Fruit fly (Drosophila melanogaster) whole organism, embryonic: ENCODE measurements around the gene rempA.
A peak's percentile ranks its signal among the peaks of the same experiment; 100 is the strongest.

Experiments used
- C15 ChIP-seq: fragments of 200-800 bp; sonication (Bioruptor generic); IDR thresholded peaks from 3 replicates; pipeline ENCODE4 v1.3.6; 2022; ENCODE audit warnings: missing biosample characterization, missing genetic modification characterization
- CG15073 ChIP-seq: fragments of 200-800 bp; sonication (Bioruptor generic); optimal IDR thresholded peaks from 2 replicates; lab custom pipeline; 2016; ENCODE audit warnings: missing biosample characterization, missing genetic modification characterization
- CG30020 ChIP-seq: fragments of 200-800 bp; optimal IDR thresholded peaks from 2 replicates; lab custom pipeline; 2019; ENCODE audit warnings: missing biosample characterization, mild to moderate bottlenecking, missing genetic modification characterization, moderate library complexity
- CG3163 ChIP-seq: fragments of 200-800 bp; sonication (Bioruptor generic); optimal IDR thresholded peaks from 3 replicates; lab custom pipeline; 2016; ENCODE audit warnings: missing biosample characterization, missing genetic modification characterization
- CG32532 ChIP-seq: fragments of 200-800 bp; sonication (Bioruptor generic); IDR thresholded peaks from 2 replicates; pipeline ENCODE4 v1.3.6; 2022; ENCODE audit warnings: missing biosample characterization, missing genetic modification characterization
- CG33557 ChIP-seq: fragments of 200-800 bp; sonication (Bioruptor generic); optimal IDR thresholded peaks from 2 replicates; lab custom pipeline; 2019; ENCODE audit warnings: missing biosample characterization, mild to moderate bottlenecking, missing genetic modification characterization, moderate library complexity
- CG6654 ChIP-seq: fragments of 200-800 bp; sonication (Bioruptor generic); optimal IDR thresholded peaks from 2 replicates; lab custom pipeline; 2017; ENCODE audit warnings: missing biosample characterization, mild to moderate bottlenecking, missing genetic modification characterization
- CG7928 ChIP-seq: fragments of 200-800 bp; sonication (Bioruptor generic); optimal IDR thresholded peaks from 2 replicates; lab custom pipeline; 2017; ENCODE audit warnings: missing biosample characterization, mild to moderate bottlenecking, missing genetic modification characterization
- CG9932 ChIP-seq: fragments of 200-800 bp; sonication (Bioruptor generic); IDR thresholded peaks from 2 replicates; pipeline ENCODE4 v1.3.6; 2022; ENCODE audit warnings: missing biosample characterization, missing genetic modification characterization
- Camta ChIP-seq: fragments of 200-800 bp; sonication (Bioruptor generic); optimal IDR thresholded peaks from 2 replicates; lab custom pipeline; 2016; ENCODE audit warnings: missing biosample characterization, missing genetic modification characterization
- Chrac-16 ChIP-seq: fragments of 200-800 bp; sonication (Bioruptor generic); optimal IDR thresholded peaks from 3 replicates; lab custom pipeline; 2016; ENCODE audit warnings: missing biosample characterization, missing genetic modification characterization
- CoRest ChIP-seq: fragments of 200-800 bp; sonication (Bioruptor generic); optimal IDR thresholded peaks from 3 replicates; lab custom pipeline; 2018; ENCODE audit warnings: missing biosample characterization, mild to moderate bottlenecking, missing genetic modification characterization, moderate library complexity
- Lim3 ChIP-seq: fragments of 200-800 bp; sonication (Bioruptor generic); IDR thresholded peaks from 2 replicates; pipeline ENCODE4 v1.3.6; 2022; ENCODE audit warnings: missing biosample characterization, missing genetic modification characterization
- NFAT ChIP-seq: fragments of 200-800 bp; sonication (Bioruptor generic); IDR thresholded peaks from 2 replicates; pipeline ENCODE4 v1.3.6; 2022; ENCODE audit warnings: missing biosample characterization, missing genetic modification characterization
- Neu2 ChIP-seq: fragments of 200-800 bp; sonication (Bioruptor generic); optimal IDR thresholded peaks from 3 replicates; lab custom pipeline; 2016; ENCODE audit warnings: missing biosample characterization, missing genetic modification characterization, borderline replicate concordance
- Optix ChIP-seq: fragments of 200-800 bp; sonication (Bioruptor generic); IDR thresholded peaks from 3 replicates; pipeline ENCODE4 v1.3.6; 2022; ENCODE audit warnings: missing biosample characterization, missing genetic modification characterization
- Pdp1 ChIP-seq, 2 experiments: fragments of 200-800 bp; sonication (Bioruptor generic); optimal IDR thresholded peaks; 3 replicates each; lab custom pipeline; 2016; ENCODE audit warnings: missing biosample characterization in 2 of 2, missing genetic modification characterization in 2 of 2, mild to moderate bottlenecking in 1 of 2, moderate library complexity in 1 of 2
- Scr ChIP-seq: fragments of 200-800 bp; sonication (Bioruptor generic); IDR thresholded peaks from 2 replicates; pipeline ENCODE4 v1.3.6; 2022; ENCODE audit warnings: missing biosample characterization, missing genetic modification characterization; ENCODE audit not compliant: partially characterized antibody
- Sin3A ChIP-seq: fragments of >200 bp; optimal IDR thresholded peaks from 2 replicates; lab custom pipeline; 2018
- Trl ChIP-seq, 3 experiments: fragments of >200 bp in 2 of 3; fragments of 200-800 bp in 1 of 3; sonication (Bioruptor generic) in 1 of 3; optimal IDR thresholded peaks; 2 replicates in 1 of 3; 3 replicates in 2 of 3; lab custom pipeline; 2016 to 2017; ENCODE audit warnings: missing biosample characterization in 1 of 3, missing genetic modification characterization in 1 of 3
- aop ChIP-seq: fragments of 200-800 bp; sonication (Bioruptor generic); IDR thresholded peaks from 2 replicates; pipeline ENCODE4 v1.3.6; 2022; ENCODE audit warnings: missing biosample characterization, missing genetic modification characterization
- bigmax ChIP-seq: fragments of 200-800 bp; sonication (Bioruptor generic); optimal IDR thresholded peaks from 2 replicates; lab custom pipeline; 2018; ENCODE audit warnings: missing biosample characterization, mild to moderate bottlenecking, missing genetic modification characterization
- bsh ChIP-seq, 2 experiments: fragments of 200-800 bp; sonication (Bioruptor generic); optimal IDR thresholded peaks; 2 replicates each; lab custom pipeline; 2017 to 2018; ENCODE audit warnings: mild to moderate bottlenecking in 2 of 2, missing biosample characterization in 2 of 2, missing genetic modification characterization in 2 of 2, moderate library complexity in 1 of 2
- caup ChIP-seq: fragments of 200-800 bp; sonication (Bioruptor generic); optimal IDR thresholded peaks from 3 replicates; lab custom pipeline; 2017; ENCODE audit warnings: missing biosample characterization, mild to moderate bottlenecking, missing genetic modification characterization, moderate library complexity; ENCODE audit not compliant: severe bottlenecking
- chif ChIP-seq, 2 experiments: fragments of 200-800 bp; sonication (Bioruptor generic); optimal IDR thresholded peaks; 3 replicates each; lab custom pipeline; 2016; ENCODE audit warnings: missing biosample characterization in 2 of 2, missing genetic modification characterization in 2 of 2
- ci ChIP-seq: fragments of 200-800 bp; sonication (Bioruptor generic); IDR thresholded peaks from 3 replicates; pipeline ENCODE4 v1.3.6; 2022; ENCODE audit warnings: missing biosample characterization, missing genetic modification characterization
- crol ChIP-seq: fragments of 200-800 bp; sonication (Bioruptor generic); IDR thresholded peaks from 2 replicates; pipeline ENCODE4 v1.3.6; 2022; ENCODE audit warnings: missing biosample characterization, missing genetic modification characterization
- esg ChIP-seq: fragments of 200-800 bp; sonication (Bioruptor generic); conservative IDR thresholded peaks from 2 replicates; pipeline ENCODE4 v1.3.6; 2022; ENCODE audit warnings: missing biosample characterization, missing genetic modification characterization
- exex ChIP-seq: fragments of 200-800 bp; sonication (Bioruptor generic); optimal IDR thresholded peaks from 4 replicates; lab custom pipeline; 2018; ENCODE audit warnings: missing biosample characterization, mild to moderate bottlenecking, missing genetic modification characterization, moderate library complexity
- fd102C ChIP-seq: fragments of 200-800 bp; sonication (Bioruptor generic); optimal IDR thresholded peaks from 2 replicates; lab custom pipeline; 2018; ENCODE audit warnings: missing biosample characterization, mild to moderate bottlenecking, missing genetic modification characterization, moderate library complexity
- fd3F ChIP-seq: fragments of 200-800 bp; sonication (Bioruptor generic); optimal IDR thresholded peaks from 2 replicates; lab custom pipeline; 2018; ENCODE audit warnings: missing biosample characterization, mild to moderate bottlenecking, missing genetic modification characterization, moderate library complexity
- fd96Cb ChIP-seq: fragments of 200-800 bp; sonication (Bioruptor generic); optimal IDR thresholded peaks from 2 replicates; lab custom pipeline; 2018; ENCODE audit warnings: missing biosample characterization, mild to moderate bottlenecking, missing genetic modification characterization, moderate library complexity
- grau ChIP-seq: fragments of 200-800 bp; optimal IDR thresholded peaks from 3 replicates; lab custom pipeline; 2019; ENCODE audit warnings: missing biosample characterization, mild to moderate bottlenecking, missing genetic modification characterization, moderate library complexity
- grn ChIP-seq: fragments of 200-800 bp; sonication (Bioruptor generic); optimal IDR thresholded peaks from 3 replicates; lab custom pipeline; 2017; ENCODE audit warnings: missing biosample characterization, missing genetic modification characterization
- gt ChIP-seq: fragments of 200-800 bp; sonication (Bioruptor generic); IDR thresholded peaks from 2 replicates; pipeline ENCODE4 v1.3.6; 2022; ENCODE audit warnings: missing biosample characterization, missing genetic modification characterization
- jigr1 ChIP-seq: fragments of 200-800 bp; sonication (Bioruptor generic); IDR thresholded peaks from 3 replicates; pipeline ENCODE4 v1.3.6; 2022; ENCODE audit warnings: missing biosample characterization, missing genetic modification characterization
- kay ChIP-seq: fragments of 200-800 bp; sonication (Bioruptor generic); optimal IDR thresholded peaks from 2 replicates; lab custom pipeline; 2016; ENCODE audit warnings: missing biosample characterization, missing genetic modification characterization
- lilli ChIP-seq: fragments of 200-800 bp; sonication (Bioruptor generic); optimal IDR thresholded peaks from 3 replicates; lab custom pipeline; 2016; ENCODE audit warnings: missing biosample characterization, missing genetic modification characterization
- lmd ChIP-seq: fragments of 200-800 bp; sonication (Bioruptor generic); IDR thresholded peaks from 2 replicates; pipeline ENCODE4 v1.3.6; 2022; ENCODE audit warnings: missing biosample characterization, missing genetic modification characterization
- pan ChIP-seq, 4 experiments: fragments of >200 bp in 3 of 4; fragments of 200-800 bp in 1 of 4; sonication (Bioruptor generic) in 1 of 4; optimal IDR thresholded peaks in 3 of 4; IDR thresholded peaks in 1 of 4; 2 replicates each; pipeline versions ENCODE4 v1.3.6 to Lab custom; 2017 to 2022; ENCODE audit warnings: missing biosample characterization in 2 of 4, missing genetic modification characterization in 2 of 4, mixed read lengths in 1 of 4
- schlank ChIP-seq: fragments of 200-800 bp; sonication (Bioruptor generic); optimal IDR thresholded peaks from 2 replicates; lab custom pipeline; 2018; ENCODE audit warnings: missing biosample characterization, mild to moderate bottlenecking, missing genetic modification characterization
- slbo ChIP-seq: fragments of 200-800 bp; sonication (Bioruptor generic); IDR thresholded peaks from 2 replicates; pipeline ENCODE4 v1.3.6; 2022; ENCODE audit warnings: missing biosample characterization, missing genetic modification characterization
- stc ChIP-seq: fragments of 200-800 bp; sonication (Bioruptor generic); IDR thresholded peaks from 2 replicates; pipeline ENCODE4 v1.3.6; 2022; ENCODE audit warnings: missing biosample characterization, missing genetic modification characterization
- tup ChIP-seq: fragments of 200-800 bp; sonication (Bioruptor generic); optimal IDR thresholded peaks from 2 replicates; lab custom pipeline; 2016; ENCODE audit warnings: missing biosample characterization, mild to moderate bottlenecking, missing genetic modification characterization, moderate library complexity
- unpg ChIP-seq: fragments of 200-800 bp; sonication (Bioruptor generic); optimal IDR thresholded peaks from 3 replicates; lab custom pipeline; 2018; ENCODE audit warnings: missing biosample characterization, mild to moderate bottlenecking, missing genetic modification characterization, moderate library complexity
- wek ChIP-seq: fragments of 200-800 bp; sonication (Bioruptor generic); optimal IDR thresholded peaks from 3 replicates; lab custom pipeline; 2018; ENCODE audit warnings: missing biosample characterization, mild to moderate bottlenecking, missing genetic modification characterization, moderate library complexity

Gene rempA

DNA sequence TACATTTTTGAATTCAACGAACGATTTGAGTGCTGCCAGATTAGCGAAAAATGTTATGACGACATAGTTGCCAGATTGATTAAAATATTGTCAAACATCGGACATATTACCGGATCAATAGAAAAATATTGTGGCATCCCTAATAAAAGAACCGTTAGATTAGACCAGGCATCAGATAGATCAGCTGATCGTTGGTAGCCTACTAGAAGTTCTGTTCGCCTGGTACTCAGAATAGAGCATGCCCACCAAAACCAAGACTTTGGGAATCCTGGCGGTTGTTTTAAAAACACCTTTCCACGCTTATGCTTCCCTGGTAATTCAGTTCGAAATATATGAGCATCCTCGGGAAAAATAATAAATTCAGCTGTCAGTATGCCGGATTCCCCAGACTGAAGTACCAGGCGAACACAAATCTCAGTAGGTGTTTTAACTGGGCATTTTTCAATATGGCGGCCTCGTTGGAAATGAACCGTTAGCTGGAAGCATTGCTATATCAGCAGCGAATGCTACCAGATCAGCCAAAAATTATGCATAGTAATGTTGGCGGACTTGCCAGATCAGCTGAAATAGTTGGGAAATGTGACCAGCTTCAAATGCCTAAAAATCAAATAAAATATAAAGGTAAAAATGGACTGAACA lies 19.4 kb downstream of the rempA start (continued):
- TF ChIP-seq lmd (GFP tag; lab: Robert Waterston, UW) (no peak), bigmax (GFP tag; lab: Kevin White, UChicago) (no peak), wek (GFP tag; lab: Kevin White, UChicago) (peak; percentile 68), CG7928 (GFP tag; lab: Kevin White, UChicago) (peak; percentile 9)

DNA sequence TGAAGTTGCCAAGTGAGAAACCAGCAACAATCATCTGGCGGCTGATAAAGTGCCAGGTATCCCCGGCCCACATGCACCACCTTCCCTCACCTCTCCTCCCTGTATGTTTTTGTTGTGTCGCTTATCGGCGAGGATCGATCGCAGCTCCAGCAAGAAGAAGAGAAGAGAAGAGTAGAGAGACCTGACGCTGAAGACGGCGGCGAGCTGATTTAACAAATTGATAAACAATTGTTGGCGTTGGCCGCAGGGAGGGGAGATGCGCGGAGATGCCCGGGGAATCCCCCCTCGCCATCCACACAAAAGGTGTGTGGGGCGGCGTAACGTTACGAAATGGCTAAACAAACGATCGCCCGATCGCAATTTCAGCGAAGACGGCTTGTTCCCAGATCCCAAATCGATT lies 26.4 kb downstream of the rempA start:
- TF ChIP-seq grn (GFP tag; lab: Kevin White, UChicago) (peak; percentile 81), CG33557 (GFP tag; lab: Kevin White, UChicago) (no peak), Camta (no peak), crol (GFP tag; lab: Robert Waterston, UW) (peak; percentile 79), Neu2 (no peak)
- TF ChIP-seq, all 482 proteins: peak for 2

DNA sequence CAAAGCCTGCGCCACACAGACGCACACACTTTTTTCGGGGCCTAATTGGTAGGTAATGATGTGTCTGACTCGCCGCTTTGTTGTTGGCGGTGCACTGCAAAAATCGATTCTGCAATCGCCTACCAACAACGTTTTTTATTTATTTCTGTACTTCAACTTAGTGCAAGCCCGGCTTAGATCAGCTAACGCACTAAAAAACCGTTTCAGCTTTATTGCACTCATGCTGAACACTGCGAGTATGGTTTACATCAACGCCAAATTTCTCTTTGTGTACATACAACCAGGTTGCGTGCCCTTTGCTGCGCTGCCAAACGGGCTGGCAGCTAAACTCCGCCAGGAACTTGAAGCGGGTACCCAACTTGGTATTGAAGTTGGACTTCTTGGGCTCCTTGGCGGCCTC lies 29.9 kb downstream of the rempA start:
- TF ChIP-seq Chrac-16 (GFP tag; lab: Kevin White, UChicago) (peak; percentile 19), CG9932 (GFP tag; lab: Robert Waterston, UW) (no peak), Trl (optimal IDR thresholded peaks at IDR 0.05; lab: Kevin White, UChicago) (no peak), Trl (GFP tag; optimal IDR thresholded peaks at IDR 0.05; lab: Kevin White, UChicago) (peak; percentile 28), gt (GFP tag; lab: Robert Waterston, UW) (no peak), kay (GFP tag; lab: Kevin White, UChicago) (no peak), CG6654 (GFP tag; lab: Kevin White, UChicago) (no peak), fd3F (GFP tag; lab: Kevin White, UChicago) (no peak), slbo (GFP tag; lab: Robert Waterston, UW) (peak; percentile 44; the same call in 1 of the 2 replicates), ci (0 out of 3 replicates have a peak, but pooled peaks have one; percentile 47), fd102C (GFP tag; lab: Kevin White, UChicago) (no peak), grau (peak; percentile 6), CoRest (tag; lab: Kevin White, UChicago) (peak; percentile 10), esg (GFP tag; lab: Robert Waterston, UW) (peak; percentile 34; the same call in 1 of the 2 replicates), CG30020 (tag; lab: Kevin White, UChicago) (no peak), jigr1 (GFP tag; lab: Robert Waterston, UW) (no peak), CG32532 (peak; percentile 41; the same call in 1 of the 2 replicates), CG15073 (GFP tag; lab: Kevin White, UChicago) (no peak), chif (GFP tag; optimal IDR thresholded peaks at IDR 0.05; lab: Kevin White, UChicago) (peak; percentile 32 to 37), caup (GFP tag; lab: Kevin White, UChicago) (no peak), Optix (GFP tag; lab: Robert Waterston, UW) (0 out of 3 replicates have a peak, but pooled peaks have one; percentile 16), lilli (GFP tag; lab: Kevin White, UChicago) (peak; percentile 39), fd96Cb (tag; lab: Kevin White, UChicago) (peak; percentile 18), CG3163 (GFP tag; lab: Kevin White, UChicago) (no peak), stc (no peak), Lim3 (no peak), tup (GFP tag; lab: Kevin White, UChicago) (no peak), Sin3A (lab: Kevin White, UChicago) (no peak), exex (no peak), Pdp1 (GFP tag; optimal IDR thresholded peaks at IDR 0.05; lab: Kevin White, UChicago) (peak in 1 of 2 experiments; percentile 30), C15 (GFP tag; lab: Robert Waterston, UW) (no peak), schlank (tag; lab: Kevin White, UChicago) (no peak), aop (GFP tag; lab: Robert Waterston, UW) (no peak), Scr (GFP tag; lab: Robert Waterston, UW) (no peak), unpg (peak; percentile 17), bsh (GFP tag; optimal IDR thresholded peaks at IDR 0.05; lab: Kevin White, UChicago) (peak; percentile 26 to 41), pan (optimal IDR thresholded peaks at IDR 0.05; lab: Kevin White, UChicago) (no peak), pan (GFP tag; optimal IDR thresholded peaks at IDR 0.05 in 1 of 2, IDR thresholded peaks at IDR 0.05 in 1 of 2) (peak in 1 of 2 experiments; percentile 6), NFAT (0 out of 2 replicates have a peak, but pooled peaks have one; percentile 10)
